Fruit fly (Drosophila melanogaster): ENCODE measurements around the gene CG14445.
A peak's percentile ranks its signal among the peaks of the same experiment; 100 is the strongest.

Gene CG14445

dm6 chrX:6224225-6225190 lies 12.6 kb upstream of the CG14445 start, which contains the start of gene sqh (continued):
- TF ChIP-seq CG10431 (GFP tag; optimal IDR thresholded peaks at IDR 0.05) (peak; percentile 75), CG43689 (GFP tag; IDR thresholded peaks at IDR 0.05) (peak; percentile 64; the same call in 1 of the 2 replicates), CG17328 (GFP tag; IDR thresholded peaks at IDR 0.05) (peak; percentile 87), CG8388 (GFP tag; optimal IDR thresholded peaks at IDR 0.05) (peak; percentile 81), CG8089 (GFP tag; optimal IDR thresholded peaks at IDR 0.05) (peak; percentile 21), CG3163 (GFP tag; optimal IDR thresholded peaks at IDR 0.05) (no peak), hb (GFP tag; IDR thresholded peaks at IDR 0.05; ENCODE audit: partially characterized antibody) (no peak), CG2116 (GFP tag; optimal IDR thresholded peaks at IDR 0.05) (peak; percentile 56), CoRest (tag; optimal IDR thresholded peaks at IDR 0.05) (peak; percentile 94), CG6854 (GFP tag; optimal IDR thresholded peaks at IDR 0.05) (peak; percentile 76), CG14710 (tag; optimal IDR thresholded peaks at IDR 0.05) (peak; percentile 71), Hmx (GFP tag; optimal IDR thresholded peaks at IDR 0.05) (no peak), Side (GFP tag; optimal IDR thresholded peaks at IDR 0.05) (no peak), ttk (GFP tag; IDR thresholded peaks at IDR 0.05) (peak; percentile 84), wdn (GFP tag; IDR thresholded peaks at IDR 0.05) (peak; percentile 85), chn (GFP tag; optimal IDR thresholded peaks at IDR 0.05) (peak; percentile 69), rib (GFP tag; IDR thresholded peaks at IDR 0.05) (peak; percentile 83; the same call in 1 of the 2 replicates), CG8290 (GFP tag; optimal IDR thresholded peaks at IDR 0.05) (peak; percentile 60), CG8290 (tag; optimal IDR thresholded peaks at IDR 0.05) (peak in 1 of 2 experiments; percentile 55), amos (GFP tag; IDR thresholded peaks at IDR 0.05; ENCODE audit: partially characterized antibody) (peak; percentile 8; the same call in 1 of the 2 replicates), vfl (GFP tag; optimal IDR thresholded peaks at IDR 0.05) (peak; percentile 63), CG9727 (GFP tag; optimal IDR thresholded peaks at IDR 0.05) (peak; percentile 83), gsb-n (tag; optimal IDR thresholded peaks at IDR 0.05) (peak; percentile 79), en (GFP tag; optimal IDR thresholded peaks at IDR 0.05) (no peak), schlank (tag; optimal IDR thresholded peaks at IDR 0.05) (peak; percentile 73), Hr78 (GFP tag; optimal IDR thresholded peaks at IDR 0.05) (peak in 1 of 2 experiments; percentile 72), trh (GFP tag; optimal IDR thresholded peaks at IDR 0.05) (peak; percentile 24), fd102C (GFP tag; optimal IDR thresholded peaks at IDR 0.05) (no peak), HmgZ (tag; optimal IDR thresholded peaks at IDR 0.05) (peak; percentile 89), CG33557 (GFP tag; optimal IDR thresholded peaks at IDR 0.05) (peak; percentile 82), Ravus (GFP tag; IDR thresholded peaks at IDR 0.05) (peak; percentile 81), crc (GFP tag; optimal IDR thresholded peaks at IDR 0.05) (no peak), CG34422 (GFP tag; IDR thresholded peaks at IDR 0.05) (peak; percentile 88), CG14050 (GFP tag; IDR thresholded peaks at IDR 0.05) (peak; percentile 89), CG18764 (GFP tag; optimal IDR thresholded peaks at IDR 0.05) (peak; percentile 50), CG7271 (tag; optimal IDR thresholded peaks at IDR 0.05) (no peak), CG17186 (GFP tag; optimal IDR thresholded peaks at IDR 0.05) (peak; percentile 24), CG10543 (GFP tag; optimal IDR thresholded peaks at IDR 0.05) (peak; percentile 93), CG8944 (GFP tag; optimal IDR thresholded peaks at IDR 0.05) (peak; percentile 37), h (optimal IDR thresholded peaks at IDR 0.05) (no peak), CG6175 (GFP tag; IDR thresholded peaks at IDR 0.05) (peak; percentile 77; the same call in 2 of the 3 replicates), Hey (tag; optimal IDR thresholded peaks at IDR 0.05) (no peak), pb (GFP tag; optimal IDR thresholded peaks at IDR 0.05) (no peak), tin (GFP tag; optimal IDR thresholded peaks at IDR 0.05) (peak; percentile 78), Drgx (GFP tag; IDR thresholded peaks at IDR 0.05) (peak; percentile 92), CG17912 (GFP tag; optimal IDR thresholded peaks at IDR 0.05) (peak; percentile 68), CG17385 (GFP tag; optimal IDR thresholded peaks at IDR 0.05) (peak; percentile 84), br (optimal IDR thresholded peaks at IDR 0.05) (no peak), Bdp1 (GFP tag; optimal IDR thresholded peaks at IDR 0.05) (peak; percentile 24), CG31388 (GFP tag; optimal IDR thresholded peaks at IDR 0.05) (peak; percentile 72)

Data from whole organism, embryonic.